Worm (Caenorhabditis elegans): ENCODE data around the gene mam-4.

mam-4 gene

ce11 chrV:11239187-11239725, 8.7 kb upstream of the mam-4 start, which contains the start of the genes dvc-1 and ima-1 (continued):
- peak; percentile 87 for TF ChIP-seq ceh-34 (tag; optimal IDR thresholded peaks at IDR 0.05)
- TF ChIP-seq rnt-1 (tag; optimal IDR thresholded peaks at IDR 0.05), result peak; percentile 76
- TF ChIP-seq tbx-7 (tag; optimal IDR thresholded peaks at IDR 0.05), result no peak
- peak; percentile 45 for TF ChIP-seq Y22D7AL.16 (tag; optimal IDR thresholded peaks at IDR 0.05)
- peak; percentile 70 for TF ChIP-seq hlh-15 (tag; optimal IDR thresholded peaks at IDR 0.05)
- peak; percentile 65 for TF ChIP-seq ref-2 (tag; optimal IDR thresholded peaks at IDR 0.05)
- peak; percentile 65 for TF ChIP-seq sox-4 (tag; optimal IDR thresholded peaks at IDR 0.05)
- TF ChIP-seq fkh-10 (GFP tag; optimal IDR thresholded peaks at IDR 0.05), result no peak
- TF ChIP-seq nhr-11 (tag; optimal IDR thresholded peaks at IDR 0.05), result no peak
- peak; percentile 66 for TF ChIP-seq nhr-232 (tag; optimal IDR thresholded peaks at IDR 0.05)
- TF ChIP-seq ztf-16 (tag; optimal IDR thresholded peaks at IDR 0.05), result peak; percentile 82
- TF ChIP-seq dve-1 (tag; optimal IDR thresholded peaks at IDR 0.05), result peak; percentile 41
- peak; percentile 27 for TF ChIP-seq ceh-48 (tag; optimal IDR thresholded peaks at IDR 0.05)
- TF ChIP-seq tbx-2 (tag; optimal IDR thresholded peaks at IDR 0.05), result peak; percentile 77
- peak; percentile 76 for TF ChIP-seq F13H6.1 (tag; optimal IDR thresholded peaks at IDR 0.05)
- TF ChIP-seq ceh-9 (tag; optimal IDR thresholded peaks at IDR 0.05), result no peak
- TF ChIP-seq npax-4 (tag; optimal IDR thresholded peaks at IDR 0.05), result peak; percentile 41
- peak; percentile 76 for TF ChIP-seq ahr-1 (tag; optimal IDR thresholded peaks at IDR 0.05)

- TF ChIP-seq madf-2 (tag; optimal IDR thresholded peaks at IDR 0.05) (no peak), hlh-6 (tag; optimal IDR thresholded peaks at IDR 0.05) (no peak), pax-1 (tag; optimal IDR thresholded peaks at IDR 0.05) (no peak), hlh-15 (tag; optimal IDR thresholded peaks at IDR 0.05) (no peak), pat-9 (tag; optimal IDR thresholded peaks at IDR 0.05) (no peak), pha-2 (tag; optimal IDR thresholded peaks at IDR 0.05) (no peak), K09A11.1 (tag; optimal IDR thresholded peaks at IDR 0.05; ENCODE audit: insufficient read depth) (no peak), mec-3 (tag; optimal IDR thresholded peaks at IDR 0.05; ENCODE audit: borderline replicate concordance) (no peak), fax-1 (tag; optimal IDR thresholded peaks at IDR 0.05) (no peak), fkh-10 (GFP tag; optimal IDR thresholded peaks at IDR 0.05) (no peak), hlh-13 (GFP tag; optimal IDR thresholded peaks at IDR 0.05) (no peak), ceh-2 (tag; optimal IDR thresholded peaks at IDR 0.05) (no peak), hlh-8 (tag; optimal IDR thresholded peaks at IDR 0.05) (no peak)
Measured at ce11 chrV:11241580-11241979, 6.4 kb upstream of the mam-4 start, which contains the start of gene pgap-1. Gene pgap-1, plus strand, starts transcription at chrV:11241880.

ce11 chrV:11244539-11244938, 3.4 kb upstream of the mam-4 start, which contains the start of gene mxl-1:
Gene mxl-1, plus strand, starts transcription at chrV:11244839.
- TF ChIP-seq ceh-2 (tag; optimal IDR thresholded peaks at IDR 0.05) (no peak), hlh-13 (GFP tag; optimal IDR thresholded peaks at IDR 0.05) (no peak), npax-4 (tag; optimal IDR thresholded peaks at IDR 0.05) (no peak), ceh-18 (tag; optimal IDR thresholded peaks at IDR 0.05) (no peak), dve-1 (tag; optimal IDR thresholded peaks at IDR 0.05) (no peak), lin-11 (tag; optimal IDR thresholded peaks at IDR 0.05) (no peak), rnt-1 (tag; optimal IDR thresholded peaks at IDR 0.05) (no peak), sox-2 (GFP tag; IDR thresholded peaks at IDR 0.05) (no peak), F13H6.1 (tag; optimal IDR thresholded peaks at IDR 0.05) (no peak), odd-2 (tag; optimal IDR thresholded peaks at IDR 0.05) (no peak), pat-9 (tag; optimal IDR thresholded peaks at IDR 0.05) (no peak)

- no peak for TF ChIP-seq hlh-6 (tag; optimal IDR thresholded peaks at IDR 0.05)
Measured at ce11 chrV:11245029-11245428, 2.9 kb upstream of the mam-4 start.

- TF ChIP-seq K09A11.1 (tag; optimal IDR thresholded peaks at IDR 0.05; ENCODE audit: insufficient read depth), result no peak
- TF ChIP-seq Y22D7AL.16 (tag; optimal IDR thresholded peaks at IDR 0.05), result no peak
- no peak for TF ChIP-seq ceh-31 (tag; optimal IDR thresholded peaks at IDR 0.05)
- TF ChIP-seq ceh-14 (tag; optimal IDR thresholded peaks at IDR 0.05), result no peak
- no peak for TF ChIP-seq ceh-9 (tag; optimal IDR thresholded peaks at IDR 0.05)
- TF ChIP-seq unc-3 (GFP tag; conservative IDR thresholded peaks at IDR 0.05), result no peak
- no peak for TF ChIP-seq unc-3 (tag; optimal IDR thresholded peaks at IDR 0.05)
- TF ChIP-seq unc-86 (tag; optimal IDR thresholded peaks at IDR 0.05), result no peak
- no peak for TF ChIP-seq madf-2 (tag; optimal IDR thresholded peaks at IDR 0.05)
- no peak for TF ChIP-seq ceh-6 (GFP tag; optimal IDR thresholded peaks at IDR 0.05)
- no peak for TF ChIP-seq elt-4 (tag; optimal IDR thresholded peaks at IDR 0.05)
- no peak for TF ChIP-seq hlh-13 (GFP tag; optimal IDR thresholded peaks at IDR 0.05)
- no peak for TF ChIP-seq ceh-48 (tag; optimal IDR thresholded peaks at IDR 0.05)
Measured at ce11 chrV:11250735-11251134, 2.8 kb downstream of the mam-4 start, which contains the start of gene T19B10.12. Gene T19B10.12, plus strand, starts transcription at chrV:11251035.

Data from whole organism, late embryonic.